Fruit fly (Drosophila melanogaster) whole organism, embryonic: ENCODE data around the gene Vsx1.

ENCODE experiments used
- Asciz ChIP-seq: fragments of 200-800 bp; sonication (Bioruptor generic); optimal IDR thresholded peaks from 2 replicates; lab custom pipeline; 2017; ENCODE audit warnings: missing biosample characterization, mild to moderate bottlenecking, missing genetic modification characterization, missing genetic modification reagents
- CG10431 ChIP-seq: fragments of 200-800 bp; sonication (Bioruptor generic); optimal IDR thresholded peaks from 3 replicates; lab custom pipeline; 2018; ENCODE audit warnings: missing biosample characterization, mild to moderate bottlenecking, missing genetic modification characterization
- CG1233 ChIP-seq: fragments of 200-800 bp; sonication (Bioruptor generic); optimal IDR thresholded peaks from 4 replicates; lab custom pipeline; 2018; ENCODE audit warnings: missing biosample characterization, mild to moderate bottlenecking, missing genetic modification characterization
- CG13296 ChIP-seq: fragments of 200-800 bp; sonication (Bioruptor generic); optimal IDR thresholded peaks from 3 replicates; lab custom pipeline; 2018; ENCODE audit warnings: missing biosample characterization, mild to moderate bottlenecking, missing genetic modification characterization
- CG13624 ChIP-seq: fragments of 200-800 bp; sonication (Bioruptor generic); optimal IDR thresholded peaks from 2 replicates; lab custom pipeline; 2016; ENCODE audit warnings: missing biosample characterization, missing genetic modification characterization
- CG14667 ChIP-seq: fragments of 200-800 bp; sonication (Bioruptor generic); IDR thresholded peaks from 2 replicates; pipeline ENCODE4 v1.3.6; 2022; ENCODE audit warnings: missing biosample characterization, missing genetic modification characterization
- CG15011 ChIP-seq: fragments of 200-800 bp; sonication (Bioruptor generic); optimal IDR thresholded peaks from 3 replicates; lab custom pipeline; 2018; ENCODE audit warnings: missing biosample characterization, mild to moderate bottlenecking, missing genetic modification characterization
- CG15514 ChIP-seq: fragments of 200-800 bp; sonication (Bioruptor generic); optimal IDR thresholded peaks from 3 replicates; lab custom pipeline; 2017; ENCODE audit warnings: missing biosample characterization, missing genetic modification characterization, mild to moderate bottlenecking, moderate library complexity, missing genetic modification reagents
- CG16779 ChIP-seq: fragments of 200-800 bp; sonication (Bioruptor generic); IDR thresholded peaks from 2 replicates; pipeline ENCODE4 v1.3.6; 2022; ENCODE audit warnings: missing biosample characterization, missing genetic modification characterization
- CG16815 ChIP-seq: fragments of 200-800 bp; sonication (Bioruptor generic); optimal IDR thresholded peaks from 3 replicates; lab custom pipeline; 2017; ENCODE audit warnings: missing biosample characterization, mild to moderate bottlenecking, missing genetic modification characterization
- CG17186 ChIP-seq: fragments of 200-800 bp; sonication (Bioruptor generic); optimal IDR thresholded peaks from 3 replicates; lab custom pipeline; 2017; ENCODE audit warnings: missing biosample characterization, missing genetic modification reagents, missing genetic modification characterization
- CG17802 ChIP-seq: fragments of 200-800 bp; sonication (Bioruptor generic); optimal IDR thresholded peaks from 2 replicates; lab custom pipeline; 2018; ENCODE audit warnings: missing biosample characterization, mild to moderate bottlenecking, missing genetic modification characterization, moderate library complexity
- CG2129 ChIP-seq: fragments of 200-800 bp; sonication (Bioruptor generic); IDR thresholded peaks from 2 replicates; pipeline ENCODE4 v1.3.6; 2022; ENCODE audit warnings: missing biosample characterization, missing genetic modification characterization; ENCODE audit not compliant: partially characterized antibody
- CG2678 ChIP-seq: fragments of 200-800 bp; sonication (Bioruptor generic); optimal IDR thresholded peaks from 3 replicates; lab custom pipeline; 2019; ENCODE audit warnings: missing biosample characterization, mild to moderate bottlenecking, missing genetic modification characterization, moderate library complexity
- CG3281 ChIP-seq: fragments of 200-800 bp; sonication (Bioruptor generic); optimal IDR thresholded peaks from 3 replicates; lab custom pipeline; 2017; ENCODE audit warnings: missing biosample characterization, mild to moderate bottlenecking, missing genetic modification characterization
- CG7271 ChIP-seq: fragments of 200-800 bp; sonication (Bioruptor generic); optimal IDR thresholded peaks from 2 replicates; lab custom pipeline; 2018; ENCODE audit warnings: missing biosample characterization, mild to moderate bottlenecking, missing genetic modification characterization, moderate library complexity
- CG8924 ChIP-seq: fragments of 200-800 bp; optimal IDR thresholded peaks from 3 replicates; lab custom pipeline; 2019; ENCODE audit warnings: missing biosample characterization, mild to moderate bottlenecking, missing genetic modification characterization, moderate library complexity
- D ChIP-seq, 2 experiments: fragments of 200-800 bp in 1 of 2; fragments of >200 bp in 1 of 2; sonication (Bioruptor generic) in 1 of 2; optimal IDR thresholded peaks; 2 replicates in 1 of 2; 3 replicates in 1 of 2; lab custom pipeline; 2017; ENCODE audit warnings: mild to moderate bottlenecking in 1 of 2, missing biosample characterization in 1 of 2, missing genetic modification characterization in 1 of 2, missing genetic modification reagents in 1 of 2
- D19B ChIP-seq: fragments of 200-800 bp; sonication (Bioruptor generic); optimal IDR thresholded peaks from 2 replicates; lab custom pipeline; 2017; ENCODE audit warnings: missing biosample characterization, mild to moderate bottlenecking, missing genetic modification characterization
- Drgx ChIP-seq: fragments of 200-800 bp; sonication (Bioruptor generic); IDR thresholded peaks from 2 replicates; pipeline ENCODE4 v1.3.6; 2022; ENCODE audit warnings: missing biosample characterization, missing genetic modification characterization
- HHEX ChIP-seq: fragments of 200-800 bp; sonication (Bioruptor generic); optimal IDR thresholded peaks from 3 replicates; lab custom pipeline; 2017; ENCODE audit warnings: missing biosample characterization, mild to moderate bottlenecking, missing genetic modification characterization, missing genetic modification reagents
- Hr51 ChIP-seq, 2 experiments: fragments of 200-800 bp; sonication (Bioruptor generic); optimal IDR thresholded peaks; 2 replicates in 1 of 2; 3 replicates in 1 of 2; lab custom pipeline; 2016 to 2018; ENCODE audit warnings: missing biosample characterization in 2 of 2, missing genetic modification characterization in 2 of 2, mild to moderate bottlenecking in 1 of 2, moderate library complexity in 1 of 2
- Lhr ChIP-seq: fragments of 200-800 bp; sonication (Bioruptor generic); optimal IDR thresholded peaks from 3 replicates; lab custom pipeline; 2017; ENCODE audit warnings: mild to moderate bottlenecking, missing biosample characterization, missing genetic modification reagents, missing genetic modification characterization
- NfI ChIP-seq: fragments of 200-800 bp; sonication (Bioruptor generic); optimal IDR thresholded peaks from 3 replicates; lab custom pipeline; 2018; ENCODE audit warnings: missing biosample characterization, mild to moderate bottlenecking, missing genetic modification characterization, moderate library complexity
- Optix ChIP-seq: fragments of 200-800 bp; sonication (Bioruptor generic); IDR thresholded peaks from 3 replicates; pipeline ENCODE4 v1.3.6; 2022; ENCODE audit warnings: missing biosample characterization, missing genetic modification characterization
- Sry-δ ChIP-seq: fragments of 200-800 bp; sonication (Bioruptor generic); optimal IDR thresholded peaks from 2 replicates; lab custom pipeline; 2016; ENCODE audit warnings: missing biosample characterization, missing genetic modification characterization
- Ssrp ChIP-seq: fragments of 200-800 bp; sonication (Bioruptor generic); optimal IDR thresholded peaks from 2 replicates; lab custom pipeline; 2018; ENCODE audit warnings: missing biosample characterization, mild to moderate bottlenecking, missing genetic modification characterization, moderate library complexity
- Taf1 ChIP-seq: fragments of 200-800 bp; sonication (Bioruptor generic); IDR thresholded peaks from 2 replicates; pipeline ENCODE4 v1.3.6; 2022; ENCODE audit warnings: missing biosample characterization, missing genetic modification characterization
- Tbp ChIP-seq: fragments of >200 bp; optimal IDR thresholded peaks from 2 replicates; lab custom pipeline; 2018; ENCODE audit warnings: missing biosample characterization, missing genetic modification characterization
- Xrp1 ChIP-seq: fragments of 200-800 bp; sonication (Bioruptor generic); IDR thresholded peaks from 2 replicates; pipeline ENCODE4 v1.3.6; 2022; ENCODE audit warnings: missing biosample characterization, missing genetic modification characterization
- ab ChIP-seq: fragments of 200-800 bp; sonication (Bioruptor generic); optimal IDR thresholded peaks from 2 replicates; lab custom pipeline; 2016; ENCODE audit warnings: missing biosample characterization, missing genetic modification characterization
- aop ChIP-seq: fragments of 200-800 bp; sonication (Bioruptor generic); IDR thresholded peaks from 2 replicates; pipeline ENCODE4 v1.3.6; 2022; ENCODE audit warnings: missing biosample characterization, missing genetic modification characterization
- ase ChIP-seq: fragments of 200-800 bp; sonication (Bioruptor generic); IDR thresholded peaks from 3 replicates; pipeline ENCODE4 v1.3.6; 2022; ENCODE audit warnings: missing biosample characterization, missing genetic modification characterization
- br ChIP-seq: fragments of >200 bp; optimal IDR thresholded peaks from 2 replicates; lab custom pipeline; 2017
- cg ChIP-seq: fragments of 200-800 bp; sonication (Bioruptor generic); optimal IDR thresholded peaks from 3 replicates; lab custom pipeline; 2019; ENCODE audit warnings: missing biosample characterization, mild to moderate bottlenecking, missing genetic modification characterization, moderate library complexity
- en ChIP-seq: fragments of 200-800 bp; sonication (Bioruptor generic); optimal IDR thresholded peaks from 2 replicates; lab custom pipeline; 2016; ENCODE audit warnings: missing biosample characterization, missing genetic modification characterization
- fd96Cb ChIP-seq: fragments of 200-800 bp; sonication (Bioruptor generic); optimal IDR thresholded peaks from 2 replicates; lab custom pipeline; 2018; ENCODE audit warnings: missing biosample characterization, mild to moderate bottlenecking, missing genetic modification characterization, moderate library complexity
- fru ChIP-seq: fragments of >200 bp; optimal IDR thresholded peaks from 2 replicates; lab custom pipeline; 2017
- ftz-f1 ChIP-seq: fragments of 200-800 bp; sonication (Bioruptor generic); optimal IDR thresholded peaks from 2 replicates; lab custom pipeline; 2016; ENCODE audit warnings: missing biosample characterization, missing genetic modification characterization
- phol ChIP-seq: fragments of 200-800 bp; sonication (Bioruptor generic); optimal IDR thresholded peaks from 3 replicates; lab custom pipeline; 2018; ENCODE audit warnings: missing biosample characterization, mild to moderate bottlenecking, missing genetic modification characterization, moderate library complexity
- pnt ChIP-seq: fragments of 200-800 bp; sonication (Bioruptor generic); optimal IDR thresholded peaks from 3 replicates; lab custom pipeline; 2016; ENCODE audit warnings: missing biosample characterization, missing genetic modification characterization
- ranshi ChIP-seq: fragments of 200-800 bp; sonication (Bioruptor generic); IDR thresholded peaks from 2 replicates; pipeline ENCODE4 v1.3.6; 2022; ENCODE audit warnings: missing biosample characterization, missing genetic modification characterization
- salm ChIP-seq: fragments of 200-800 bp; sonication (Bioruptor generic); optimal IDR thresholded peaks from 2 replicates; lab custom pipeline; 2018; ENCODE audit warnings: missing biosample characterization, mild to moderate bottlenecking, missing genetic modification characterization
- seq ChIP-seq: fragments of 200-800 bp; sonication (Bioruptor generic); IDR thresholded peaks from 2 replicates; pipeline ENCODE4 v1.3.6; 2022; ENCODE audit warnings: missing biosample characterization, missing genetic modification characterization
- ssp ChIP-seq: fragments of 200-800 bp; sonication (Bioruptor generic); IDR thresholded peaks from 2 replicates; pipeline ENCODE4 v1.3.6; 2022; ENCODE audit warnings: missing biosample characterization, missing genetic modification characterization
- tgo ChIP-seq: fragments of 200-800 bp; sonication (Bioruptor generic); IDR thresholded peaks from 3 replicates; pipeline ENCODE4 v1.3.6; 2022; ENCODE audit warnings: missing biosample characterization, missing genetic modification characterization
- trem ChIP-seq: fragments of 200-800 bp; optimal IDR thresholded peaks from 3 replicates; lab custom pipeline; 2019; ENCODE audit warnings: missing biosample characterization, mild to moderate bottlenecking, missing genetic modification characterization, moderate library complexity
- vfl ChIP-seq: fragments of 200-800 bp; sonication (Bioruptor generic); optimal IDR thresholded peaks from 2 replicates; lab custom pipeline; 2016; ENCODE audit warnings: missing biosample characterization, missing genetic modification characterization
- vvl ChIP-seq: fragments of 200-800 bp; sonication (Bioruptor generic); IDR thresholded peaks from 2 replicates; pipeline ENCODE4 v1.3.6; 2022; ENCODE audit warnings: missing biosample characterization, missing genetic modification characterization
- yki ChIP-seq: fragments of >200 bp; optimal IDR thresholded peaks from 3 replicates; lab custom pipeline; 2018
- zen2 ChIP-seq: fragments of 200-800 bp; sonication (Bioruptor generic); IDR thresholded peaks from 3 replicates; pipeline ENCODE4 v1.3.6; 2022; ENCODE audit warnings: missing biosample characterization, missing genetic modification characterization; ENCODE audit not compliant: partially characterized antibody

The Vsx1 gene

dm6 chrX:5638588-5638987, 44.5 kb downstream of the Vsx1 start (continued):
- TF ChIP-seq Taf1 (GFP tag; lab: Robert Waterston, UW) (peak; percentile 37; the same call in 1 of the 2 replicates), CG17802 (tag; lab: Kevin White, UChicago) (peak; percentile 15), ase (GFP tag; lab: Robert Waterston, UW) (peak; percentile 72), salm (peak; percentile 12), cg (GFP tag; lab: Kevin White, UChicago) (no peak), phol (tag; lab: Kevin White, UChicago) (peak; percentile 37), tgo (peak; percentile 48), yki (no peak), D19B (GFP tag; lab: Kevin White, UChicago) (no peak), CG1233 (GFP tag; lab: Kevin White, UChicago) (no peak), CG3281 (GFP tag; lab: Kevin White, UChicago) (peak; percentile 57), Asciz (peak; percentile 19), NfI (GFP tag; lab: Kevin White, UChicago) (peak; percentile 53), CG16815 (GFP tag; lab: Kevin White, UChicago) (peak; percentile 27), ftz-f1 (GFP tag; lab: Kevin White, UChicago) (no peak), CG2678 (tag; lab: Kevin White, UChicago) (peak; percentile 72), CG10431 (GFP tag; lab: Kevin White, UChicago) (no peak), Xrp1 (GFP tag; lab: Robert Waterston, UW) (peak; percentile 81), fru (lab: Kevin White, UChicago) (no peak), CG13624 (GFP tag; lab: Kevin White, UChicago) (no peak), seq (GFP tag; lab: Robert Waterston, UW) (peak; percentile 46; the same call in 1 of the 2 replicates), CG7271 (tag; lab: Kevin White, UChicago) (no peak), ranshi (GFP tag; lab: Robert Waterston, UW) (peak; percentile 56), Hr51 (GFP tag; optimal IDR thresholded peaks at IDR 0.05; lab: Kevin White, UChicago) (peak in 1 of 2 experiments; percentile 58), Lhr (GFP tag; lab: Kevin White, UChicago) (no peak), fd96Cb (tag; lab: Kevin White, UChicago) (peak; percentile 49), Drgx (GFP tag; lab: Robert Waterston, UW) (peak; percentile 39), Optix (GFP tag; lab: Robert Waterston, UW) (peak; percentile 76), ssp (GFP tag; lab: Robert Waterston, UW) (0 out of 2 replicates have a peak, but pooled peaks have one; percentile 18), Sry-δ (GFP tag; lab: Kevin White, UChicago) (no peak), HHEX (GFP tag; lab: Kevin White, UChicago) (peak; percentile 25), CG15514 (GFP tag; lab: Kevin White, UChicago) (peak; percentile 49), CG17186 (no peak), br (no peak), CG13296 (GFP tag; lab: Kevin White, UChicago) (peak; percentile 38), Ssrp (tag; lab: Kevin White, UChicago) (peak; percentile 44), aop (no peak), CG8924 (tag; lab: Kevin White, UChicago) (peak; percentile 27), CG14667 (GFP tag; lab: Robert Waterston, UW) (peak; percentile 53), zen2 (no peak), vvl (GFP tag; lab: Robert Waterston, UW) (peak; percentile 84), ab (GFP tag; lab: Kevin White, UChicago) (no peak), Tbp (GFP tag; lab: Kevin White, UChicago) (no peak), CG2129 (GFP tag; lab: Robert Waterston, UW) (no peak), vfl (GFP tag; lab: Kevin White, UChicago) (peak; percentile 39), CG15011 (no peak), en (GFP tag; lab: Kevin White, UChicago) (no peak), CG16779 (no peak), D (optimal IDR thresholded peaks at IDR 0.05; lab: Kevin White, UChicago) (no peak), D (GFP tag; optimal IDR thresholded peaks at IDR 0.05; lab: Kevin White, UChicago) (no peak), pnt (GFP tag; lab: Kevin White, UChicago) (peak; percentile 41), trem (no peak)
